Worm (Caenorhabditis elegans): ENCODE data around the gene srh-132.

The srh-132 gene

DNA sequence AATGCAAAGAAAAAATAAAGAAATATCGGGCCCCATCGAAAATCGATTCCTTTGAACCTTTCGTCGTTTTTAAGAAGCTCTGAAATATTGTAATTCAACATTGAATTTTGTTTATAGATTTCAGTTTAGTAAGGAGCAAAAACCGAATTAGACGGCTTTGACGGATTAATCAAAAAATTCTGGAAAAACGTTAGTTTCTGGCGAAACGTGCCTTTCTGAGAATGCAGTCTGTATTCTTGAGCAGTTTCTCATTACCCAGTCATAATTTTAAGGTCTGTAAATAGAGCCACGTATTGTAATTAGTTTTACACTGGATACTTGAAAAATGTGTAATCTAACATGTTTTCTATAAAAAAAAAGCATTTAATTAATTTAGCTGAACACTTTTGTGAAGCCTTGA lies 50.0 kb downstream of the srh-132 start, which contains the start of gene srz-48:
srz-48 (minus strand) TSS at position 101 of the 400 bp plus-strand sequence.
- TF ChIP-seq Y67H2A.10 (GFP tag; conservative IDR thresholded peaks at IDR 0.05) = no peak
- TF ChIP-seq ztf-26 (tag; optimal IDR thresholded peaks at IDR 0.05) = no peak
- TF ChIP-seq lsy-27 (tag; optimal IDR thresholded peaks at IDR 0.05; ENCODE audit: borderline replicate concordance, insufficient read depth) = no peak
- no peak for TF ChIP-seq ztf-3 (GFP tag; optimal IDR thresholded peaks at IDR 0.05)
- no peak for TF ChIP-seq nfyb-1 (GFP tag; IDR thresholded peaks at IDR 0.05)
- TF ChIP-seq sea-2 (GFP tag; IDR thresholded peaks at IDR 0.05) = no peak
- TF ChIP-seq pbrm-1 (GFP tag; IDR thresholded peaks at IDR 0.05) = no peak
- TF ChIP-seq bed-1 (GFP tag; IDR thresholded peaks at IDR 0.05) = no peak
- TF ChIP-seq lin-35 (GFP tag; optimal IDR thresholded peaks at IDR 0.05) = no peak
- TF ChIP-seq F52B5.7 (tag; optimal IDR thresholded peaks at IDR 0.05) = no peak
- no peak for TF ChIP-seq lin-26 (GFP tag; IDR thresholded peaks at IDR 0.05)
- TF ChIP-seq nhr-80 (tag; optimal IDR thresholded peaks at IDR 0.05) = no peak
- no peak for TF ChIP-seq ccch-3 (GFP tag; optimal IDR thresholded peaks at IDR 0.05)
- TF ChIP-seq D2030.7 (GFP tag; IDR thresholded peaks at IDR 0.05) = no peak
- TF ChIP-seq F33H1.4 (GFP tag; IDR thresholded peaks at IDR 0.05) = no peak
- TF ChIP-seq aptf-2 (GFP tag; conservative IDR thresholded peaks at IDR 0.05) = no peak
- no peak for TF ChIP-seq akir-1 (GFP tag; optimal IDR thresholded peaks at IDR 0.05)
- TF ChIP-seq Y56A3A.18 (GFP tag; IDR thresholded peaks at IDR 0.05) = no peak
